Worm (Caenorhabditis elegans): ENCODE data around the gene C03C10.2.

ce11 chrIII:4087565-4087964 is 3.3 kb upstream of the C03C10.2 start:
- TF ChIP-seq pat-9 (tag; optimal IDR thresholded peaks at IDR 0.05) (no peak), elt-2 (tag; optimal IDR thresholded peaks at IDR 0.05) (no peak), rnt-1 (tag; optimal IDR thresholded peaks at IDR 0.05) (peak; percentile 51), ama-1 (optimal IDR thresholded peaks at IDR 0.05) (no peak), pha-4 (tag; optimal IDR thresholded peaks at IDR 0.05) (no peak), unc-3 (GFP tag; conservative IDR thresholded peaks at IDR 0.05) (no peak), unc-3 (tag; optimal IDR thresholded peaks at IDR 0.05) (no peak), dve-1 (tag; optimal IDR thresholded peaks at IDR 0.05) (no peak), ahr-1 (tag; optimal IDR thresholded peaks at IDR 0.05) (no peak), hlh-15 (tag; optimal IDR thresholded peaks at IDR 0.05) (no peak)

Measured in whole organism, late embryonic.